Worm (Caenorhabditis elegans) whole organism, young adult: Measurements from ENCODE around the gene erd-2.2.
A peak's percentile ranks its signal among the peaks of the same experiment; 100 is the strongest.

Experiments used
- B0035.1 ChIP-seq: sonication (generic microtip); optimal IDR thresholded peaks from 2 replicates; lab custom pipeline; 2016; ENCODE audit warnings: missing genetic modification characterization, mild to moderate bottlenecking, missing compliant biosample characterization, missing genotype, missing genetic modification reagents
- B0336.3 ChIP-seq: fragments of 200-800 bp; sonication (Bioruptor generic); IDR thresholded peaks from 2 replicates; pipeline ENCODE4 v1.3.6; 2022; ENCODE audit warnings: missing genetic modification characterization, missing compliant biosample characterization
- C06A6.2 ChIP-seq: fragments of 200-800 bp; sonication (Bioruptor generic); conservative IDR thresholded peaks from 2 replicates; pipeline ENCODE4 v1.3.6; 2022; ENCODE audit warnings: missing genetic modification characterization, missing compliant biosample characterization
- F22D6.2 ChIP-seq: sonication (generic microtip); optimal IDR thresholded peaks from 2 replicates; lab custom pipeline; 2016; ENCODE audit warnings: mild to moderate bottlenecking, missing genetic modification characterization, missing compliant biosample characterization
- F23B12.7 ChIP-seq: sonication (generic microtip); optimal IDR thresholded peaks from 2 replicates; lab custom pipeline; 2017; ENCODE audit warnings: missing genetic modification characterization, mild to moderate bottlenecking, missing compliant biosample characterization, antibody characterized with exemption, moderate library complexity; ENCODE audit not compliant: insufficient read depth
- F52B5.7 ChIP-seq: sonication (generic microtip); optimal IDR thresholded peaks from 2 replicates; lab custom pipeline; 2016; ENCODE audit warnings: mild to moderate bottlenecking, missing genetic modification characterization, missing compliant biosample characterization
- F57A8.1 ChIP-seq: fragments of 200-800 bp; sonication (Bioruptor generic); optimal IDR thresholded peaks from 2 replicates; lab custom pipeline; 2018; ENCODE audit warnings: mild to moderate bottlenecking, missing genetic modification characterization, moderate library complexity, missing compliant biosample characterization
- F57C9.4 ChIP-seq: sonication (generic microtip); optimal IDR thresholded peaks from 2 replicates; lab custom pipeline; 2017; ENCODE audit warnings: mild to moderate bottlenecking, missing genetic modification characterization, missing compliant biosample characterization
- K12H6.12 ChIP-seq: fragments of 200-800 bp; sonication (Bioruptor generic); optimal IDR thresholded peaks from 2 replicates; lab custom pipeline; 2018; ENCODE audit warnings: mild to moderate bottlenecking, missing genetic modification characterization, missing compliant biosample characterization
- T26A5.8 ChIP-seq: sonication (generic microtip); optimal IDR thresholded peaks from 2 replicates; lab custom pipeline; 2016; ENCODE audit warnings: missing genetic modification characterization, missing compliant biosample characterization
- akir-1 ChIP-seq: fragments of 200-800 bp; sonication (Bioruptor generic); optimal IDR thresholded peaks from 2 replicates; lab custom pipeline; 2018; ENCODE audit warnings: mild to moderate bottlenecking, missing genetic modification characterization, moderate library complexity, missing compliant biosample characterization
- aptf-2 ChIP-seq: fragments of 200-800 bp; sonication (Bioruptor generic); conservative IDR thresholded peaks from 2 replicates; pipeline ENCODE4 v1.3.6; 2022; ENCODE audit warnings: missing genetic modification reagents, missing genetic modification characterization, missing compliant biosample characterization
- aptf-3 ChIP-seq: fragments of 200-800 bp; sonication (Bioruptor generic); IDR thresholded peaks from 2 replicates; pipeline ENCODE4 v1.3.6; 2022; ENCODE audit warnings: missing genetic modification characterization, missing compliant biosample characterization
- atf-7 ChIP-seq: sonication (generic microtip); optimal IDR thresholded peaks from 2 replicates; lab custom pipeline; 2017; ENCODE audit warnings: mild to moderate bottlenecking, missing genetic modification characterization, missing compliant biosample characterization
- bed-1 ChIP-seq: fragments of 200-800 bp; sonication (Bioruptor generic); IDR thresholded peaks from 2 replicates; pipeline ENCODE4 v1.3.6; 2022; ENCODE audit warnings: missing genetic modification reagents, missing genetic modification characterization, missing compliant biosample characterization
- bed-2 ChIP-seq: fragments of 200-800 bp; sonication (Bioruptor generic); IDR thresholded peaks from 2 replicates; pipeline ENCODE4 v1.3.6; 2022; ENCODE audit warnings: missing genetic modification reagents, missing genetic modification characterization, missing compliant biosample characterization
- cebp-1 ChIP-seq, 2 experiments: fragments of 200-800 bp in 1 of 2; sonication (Bioruptor generic) in 1 of 2; sonication (generic microtip) in 1 of 2; IDR thresholded peaks in 1 of 2; optimal IDR thresholded peaks in 1 of 2; 2 replicates each; pipeline versions ENCODE4 v1.3.6 to Lab custom; 2017 to 2022; ENCODE audit warnings: missing compliant biosample characterization in 2 of 2, missing genetic modification characterization in 2 of 2, mild to moderate bottlenecking in 1 of 2, missing genetic modification reagents in 1 of 2, moderate library complexity in 1 of 2
- ceh-40 ChIP-seq: fragments of 200-800 bp; sonication (Bioruptor generic); IDR thresholded peaks from 2 replicates; pipeline ENCODE4 v1.3.6; 2022; ENCODE audit warnings: missing genetic modification characterization, missing compliant biosample characterization
- ceh-58 ChIP-seq: fragments of 200-800 bp; sonication (Bioruptor generic); IDR thresholded peaks from 2 replicates; pipeline ENCODE4 v1.3.6; 2022; ENCODE audit warnings: missing genetic modification characterization, missing compliant biosample characterization
- ceh-91 ChIP-seq: fragments of 200-800 bp; sonication (Bioruptor generic); IDR thresholded peaks from 2 replicates; pipeline ENCODE4 v1.3.6; 2022; ENCODE audit warnings: missing genetic modification reagents, missing genetic modification characterization, missing compliant biosample characterization
- die-1 ChIP-seq: sonication (generic microtip); optimal IDR thresholded peaks from 2 replicates; lab custom pipeline; 2016; ENCODE audit warnings: missing genotype, mild to moderate bottlenecking, missing genetic modification characterization, missing compliant biosample characterization
- ekl-4 ChIP-seq: fragments of 200-800 bp; sonication (Bioruptor generic); IDR thresholded peaks from 2 replicates; pipeline ENCODE4 v1.3.6; 2022; ENCODE audit warnings: missing genetic modification reagents, missing genetic modification characterization, missing compliant biosample characterization
- hlh-26 ChIP-seq: fragments of 200-800 bp; sonication (Bioruptor generic); conservative IDR thresholded peaks from 2 replicates; pipeline ENCODE4 v1.3.6; 2022; ENCODE audit warnings: missing genetic modification reagents, missing genetic modification characterization, missing compliant biosample characterization
- hmg-20 ChIP-seq: fragments of 200-800 bp; sonication (Bioruptor generic); IDR thresholded peaks from 2 replicates; pipeline ENCODE4 v1.3.6; 2022; ENCODE audit warnings: missing genetic modification reagents, missing genetic modification characterization, missing compliant biosample characterization
- lag-1 ChIP-seq: fragments of 200-800 bp; sonication (Bioruptor generic); IDR thresholded peaks from 2 replicates; pipeline ENCODE4 v1.3.6; 2022; ENCODE audit warnings: missing genetic modification reagents, missing genetic modification characterization, missing compliant biosample characterization
- lin-35 ChIP-seq, 3 experiments: fragments of 150-350 bp in 2 of 3; sonication (generic microtip) in 1 of 3; optimal IDR thresholded peaks; 2 replicates each; lab custom pipeline; 2014 to 2018; ENCODE audit warnings: missing biosample characterization in 3 of 3, missing genetic modification characterization in 3 of 3, missing genetic modification reagents in 3 of 3
- lin-54 ChIP-seq: fragments of 200-800 bp; sonication (Bioruptor generic); optimal IDR thresholded peaks from 2 replicates; lab custom pipeline; 2018; ENCODE audit warnings: mild to moderate bottlenecking, missing genetic modification characterization, missing compliant biosample characterization
- madf-3 ChIP-seq: fragments of 200-800 bp; sonication (Bioruptor generic); IDR thresholded peaks from 2 replicates; pipeline ENCODE4 v1.3.6; 2022; ENCODE audit warnings: missing genetic modification reagents, missing genetic modification characterization, missing compliant biosample characterization
- mes-4 ChIP-seq: sonication (generic microtip); optimal IDR thresholded peaks from 2 replicates; lab custom pipeline; 2016; ENCODE audit warnings: missing genotype, missing genetic modification characterization, missing compliant biosample characterization
- mxl-1 ChIP-seq: sonication (generic microtip); optimal IDR thresholded peaks from 2 replicates; lab custom pipeline; 2016; ENCODE audit warnings: missing genetic modification characterization, missing compliant biosample characterization
- nfya-1 ChIP-seq: sonication (generic microtip); optimal IDR thresholded peaks from 2 replicates; lab custom pipeline; 2017; ENCODE audit warnings: antibody characterized with exemption, missing compliant biosample characterization, missing genetic modification characterization, borderline replicate concordance; ENCODE audit not compliant: insufficient read depth
- nfyb-1 ChIP-seq: fragments of 200-800 bp; sonication (Bioruptor generic); IDR thresholded peaks from 2 replicates; pipeline ENCODE4 v1.3.6; 2022; ENCODE audit warnings: missing genetic modification reagents, missing genetic modification characterization, missing compliant biosample characterization
- nhr-120 ChIP-seq: fragments of 200-800 bp; sonication (Bioruptor generic); IDR thresholded peaks from 2 replicates; pipeline ENCODE4 v1.3.6; 2022; ENCODE audit warnings: missing genetic modification characterization, missing compliant biosample characterization
- nhr-179 ChIP-seq: sonication (generic microtip); optimal IDR thresholded peaks from 2 replicates; lab custom pipeline; 2016; ENCODE audit warnings: mild to moderate bottlenecking, missing genetic modification characterization, missing compliant biosample characterization
- nhr-90 ChIP-seq: sonication (generic microtip); optimal IDR thresholded peaks from 2 replicates; lab custom pipeline; 2016; ENCODE audit warnings: missing genotype, mild to moderate bottlenecking, missing genetic modification characterization, missing compliant biosample characterization
- pbrm-1 ChIP-seq: fragments of 200-800 bp; sonication (Bioruptor generic); IDR thresholded peaks from 2 replicates; pipeline ENCODE4 v1.3.6; 2022; ENCODE audit warnings: missing genetic modification reagents, missing genetic modification characterization, missing compliant biosample characterization
- pha-4 ChIP-seq: fragments of 150-350 bp; sonication (generic microtip); optimal IDR thresholded peaks from 2 replicates; lab custom pipeline; 2014; ENCODE audit warnings: missing biosample characterization, missing genetic modification reagents, missing genetic modification characterization
- rpc-1 ChIP-seq, 2 experiments: fragments of 150-350 bp in 1 of 2; sonication (generic microtip) in 1 of 2; optimal IDR thresholded peaks; 2 replicates each; lab custom pipeline; 2014 to 2018; ENCODE audit warnings: missing biosample characterization in 1 of 2, missing genetic modification characterization in 1 of 2, missing genetic modification reagents in 1 of 2, missing genotype in 1 of 2
- sdz-38 ChIP-seq: sonication (generic microtip); optimal IDR thresholded peaks from 2 replicates; lab custom pipeline; 2016; ENCODE audit warnings: missing genotype, missing genetic modification characterization, missing compliant biosample characterization
- snpc-4 ChIP-seq, 5 experiments: fragments of 150-350 bp in 1 of 5; sonication (generic microtip) in 4 of 5; optimal IDR thresholded peaks; 2 replicates each; lab custom pipeline; 2014 to 2018; ENCODE audit warnings: missing genetic modification characterization in 5 of 5, missing biosample characterization in 3 of 5, antibody characterized with exemption in 2 of 5, mild to moderate bottlenecking in 2 of 5, missing compliant biosample characterization in 2 of 5, missing genotype in 2 of 5, moderate library complexity in 2 of 5, missing genetic modification reagents in 1 of 5
- somi-1 ChIP-seq: fragments of 200-800 bp; sonication (Bioruptor generic); optimal IDR thresholded peaks from 2 replicates; lab custom pipeline; 2018; ENCODE audit warnings: mild to moderate bottlenecking, missing genetic modification characterization, missing compliant biosample characterization
- sptf-2 ChIP-seq: fragments of 200-800 bp; sonication (Bioruptor generic); optimal IDR thresholded peaks from 2 replicates; lab custom pipeline; 2018; ENCODE audit warnings: mild to moderate bottlenecking, missing genetic modification characterization, missing compliant biosample characterization
- zfh-2 ChIP-seq: fragments of 200-800 bp; sonication (Bioruptor generic); conservative IDR thresholded peaks from 2 replicates; pipeline ENCODE4 v1.3.6; 2022; ENCODE audit warnings: missing genetic modification reagents, missing genetic modification characterization, missing compliant biosample characterization
- ztf-25 ChIP-seq: fragments of 200-800 bp; sonication (Bioruptor generic); IDR thresholded peaks from 2 replicates; pipeline ENCODE4 v1.3.6; 2022; ENCODE audit warnings: missing genetic modification reagents, missing genetic modification characterization, missing compliant biosample characterization
- ztf-26 ChIP-seq: sonication (generic microtip); optimal IDR thresholded peaks from 2 replicates; lab custom pipeline; 2017; ENCODE audit warnings: missing genetic modification characterization, missing compliant biosample characterization
- ztf-28 ChIP-seq: fragments of 200-800 bp; sonication (Bioruptor generic); IDR thresholded peaks from 2 replicates; pipeline ENCODE4 v1.3.6; 2022; ENCODE audit warnings: missing genetic modification reagents, missing genetic modification characterization, missing compliant biosample characterization
- ztf-6 ChIP-seq: fragments of 200-800 bp; sonication (Bioruptor generic); IDR thresholded peaks from 2 replicates; pipeline ENCODE4 v1.3.6; 2022; ENCODE audit warnings: missing genetic modification reagents, missing genetic modification characterization, missing compliant biosample characterization

erd-2.2 gene

DNA sequence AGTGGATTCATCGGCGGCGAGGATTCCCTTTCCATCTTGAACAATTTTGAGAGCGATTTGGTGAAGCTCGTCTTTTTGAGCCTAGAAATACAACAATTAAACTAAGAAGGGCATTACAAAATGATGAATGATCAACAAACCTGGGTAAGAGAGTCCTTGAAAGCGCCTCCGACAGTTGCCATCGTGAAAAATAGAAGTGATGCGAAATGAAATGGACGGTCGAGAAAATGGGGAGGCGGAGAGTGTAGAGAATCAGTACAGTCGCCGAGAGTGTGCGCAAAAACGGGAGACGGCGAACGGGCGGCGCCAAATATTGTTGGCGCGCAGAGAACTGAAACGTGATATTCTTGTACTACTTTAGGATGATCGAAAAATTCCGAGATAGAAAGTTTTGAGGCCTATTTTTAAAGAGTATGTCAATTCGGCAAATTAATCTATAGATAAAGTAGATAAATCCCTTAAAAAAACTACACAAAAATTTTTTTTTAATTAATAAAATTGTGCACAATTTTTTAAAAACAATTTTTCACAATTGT is 30.6 kb upstream of the erd-2.2 start, which contains the start of gene aldo-2 (continued):
- 0 out of 2 replicates have a peak, but pooled peaks have one; percentile 54 for TF ChIP-seq ztf-25 (GFP tag; lab: Robert Waterston, UW)
- TF ChIP-seq F57C9.4 (tag; lab: Kevin White, UChicago), result no peak
- TF ChIP-seq nhr-90 (tag; lab: Kevin White, UChicago), result no peak
- peak; percentile 50; the same call in 1 of the 2 replicates for TF ChIP-seq ztf-28 (GFP tag; lab: Robert Waterston, UW)
- TF ChIP-seq aptf-3 (GFP tag; lab: Robert Waterston, UW), result 0 out of 2 replicates have a peak, but pooled peaks have one; percentile 72
- no peak for TF ChIP-seq somi-1 (GFP tag; lab: Kevin White, UChicago)
- peak; percentile 94 for TF ChIP-seq ceh-91
- TF ChIP-seq C06A6.2 (GFP tag; lab: Robert Waterston, UW), result no peak
- TF ChIP-seq lin-35 (GFP tag; optimal IDR thresholded peaks at IDR 0.05; lab: Kevin White, UChicago), result peak in 1 of 3 experiments; percentile 20
- no peak for TF ChIP-seq rpc-1 (optimal IDR thresholded peaks at IDR 0.05; lab: Kevin White, UChicago)
- TF ChIP-seq rpc-1 (tag; optimal IDR thresholded peaks at IDR 0.05; lab: Kevin White, UChicago), result no peak
- TF ChIP-seq hlh-26 (GFP tag; lab: Robert Waterston, UW), result no peak
- TF ChIP-seq pha-4 (tag; lab: Kevin White, UChicago), result no peak
- no peak for TF ChIP-seq sptf-2
- TF ChIP-seq B0035.1 (tag; lab: Kevin White, UChicago), result no peak
- TF ChIP-seq nfya-1 (tag; lab: Kevin White, UChicago), result no peak
- no peak for TF ChIP-seq lag-1 (GFP tag; lab: Robert Waterston, UW)
- 0 out of 2 replicates have a peak, but pooled peaks have one; percentile 22 for TF ChIP-seq ztf-6 (GFP tag; lab: Robert Waterston, UW)
- no peak for TF ChIP-seq die-1
- TF ChIP-seq cebp-1 (GFP tag; IDR thresholded peaks at IDR 0.05; lab: Robert Waterston, UW), result no peak
- peak; percentile 42 for TF ChIP-seq cebp-1 (tag; optimal IDR thresholded peaks at IDR 0.05; lab: Kevin White, UChicago)
- no peak for TF ChIP-seq bed-2 (GFP tag; lab: Robert Waterston, UW)
- TF ChIP-seq ceh-40 (GFP tag; lab: Robert Waterston, UW), result no peak
- TF ChIP-seq zfh-2 (GFP tag; lab: Robert Waterston, UW), result peak; percentile 72; the same call in 1 of the 2 replicates
- TF ChIP-seq bed-1, result no peak
- TF ChIP-seq nhr-120 (GFP tag; lab: Robert Waterston, UW), result no peak
- TF ChIP-seq mxl-1, result no peak
- TF ChIP-seq aptf-2 (GFP tag; lab: Robert Waterston, UW), result peak; percentile 70
- no peak for TF ChIP-seq T26A5.8 (tag; lab: Kevin White, UChicago)
- peak; percentile 92 for TF ChIP-seq madf-3 (GFP tag; lab: Robert Waterston, UW)
- TF ChIP-seq hmg-20, result no peak
- TF ChIP-seq K12H6.12 (tag; lab: Kevin White, UChicago), result no peak
- TF ChIP-seq snpc-4 (GFP tag; optimal IDR thresholded peaks at IDR 0.05; lab: Kevin White, UChicago), result no peak
- peak in 2 of 4 experiments; percentile 39 to 42 for TF ChIP-seq snpc-4 (tag; optimal IDR thresholded peaks at IDR 0.05; lab: Kevin White, UChicago)
- TF ChIP-seq F57A8.1 (GFP tag; lab: Kevin White, UChicago), result no peak
- peak; percentile 56; the same call in 1 of the 2 replicates for TF ChIP-seq pbrm-1 (GFP tag; lab: Robert Waterston, UW)
- TF ChIP-seq F23B12.7 (tag; lab: Kevin White, UChicago), result no peak
- TF ChIP-seq ekl-4 (GFP tag; lab: Robert Waterston, UW), result peak; percentile 87
- TF ChIP-seq nhr-179 (tag; lab: Kevin White, UChicago), result no peak
- TF ChIP-seq ceh-58, result no peak
- TF ChIP-seq sdz-38, result no peak
- TF ChIP-seq F22D6.2 (tag; lab: Kevin White, UChicago), result no peak
- TF ChIP-seq mes-4 (tag; lab: Kevin White, UChicago), result no peak
- peak; percentile 25 for TF ChIP-seq ztf-26 (tag; lab: Kevin White, UChicago)
- TF ChIP-seq nfyb-1 (GFP tag; lab: Robert Waterston, UW), result 0 out of 2 replicates have a peak, but pooled peaks have one; percentile 64
- 0 out of 2 replicates have a peak, but pooled peaks have one; percentile 58 for TF ChIP-seq B0336.3 (GFP tag; lab: Robert Waterston, UW)
- no peak for TF ChIP-seq F52B5.7 (tag; lab: Kevin White, UChicago)
- TF ChIP-seq akir-1, result no peak
- TF ChIP-seq atf-7, result no peak
- peak; percentile 72 for TF ChIP-seq lin-54 (GFP tag; lab: Kevin White, UChicago)
